Worm (Caenorhabditis elegans) whole organism, mixed stage, embryonic: ENCODE data around the gene tag-297.
"Not testable (repeated sequence)": the region's sequence is repeated elsewhere in the genome, so short reads cannot be mapped to it uniquely, and the experiment has no call there.

Experiments used
- blmp-1 ChIP-seq: fragments of 150-350 bp; optimal IDR thresholded peaks from 2 replicates; lab custom pipeline; 2014; ENCODE audit warnings: missing biosample characterization, missing genetic modification characterization
- elt-3 ChIP-seq: fragments of 150-350 bp; optimal IDR thresholded peaks from 2 replicates; lab custom pipeline; 2014; ENCODE audit warnings: missing biosample characterization, missing genetic modification characterization
- lin-13 ChIP-seq: fragments of 150-350 bp; optimal IDR thresholded peaks from 2 replicates; lab custom pipeline; 2014; ENCODE audit warnings: missing biosample characterization, missing genetic modification characterization
- nhr-12 ChIP-seq: fragments of 150-350 bp; optimal IDR thresholded peaks from 2 replicates; lab custom pipeline; 2014; ENCODE audit warnings: missing biosample characterization, missing genetic modification characterization
- pha-4 ChIP-seq: fragments of 150-350 bp; optimal IDR thresholded peaks from 2 replicates; lab custom pipeline; 2018; ENCODE audit warnings: missing biosample characterization, missing genetic modification reagents, missing genetic modification characterization
- unc-62 ChIP-seq: fragments of 150-350 bp; optimal IDR thresholded peaks from 2 replicates; lab custom pipeline; 2014; ENCODE audit warnings: missing biosample characterization, missing genetic modification reagents, missing genetic modification characterization

ce11 chrII:14635895-14636294 is 8.5 kb downstream of the tag-297 start:
- not testable (repeated sequence) for TF ChIP-seq nhr-12 (tag; lab: Kevin White, UChicago); elt-3 (tag; lab: Kevin White, UChicago); pha-4 (tag; lab: Kevin White, UChicago); unc-62 (GFP tag; lab: Kevin White, UChicago); lin-13 (tag; lab: Kevin White, UChicago); blmp-1 (tag; lab: Kevin White, UChicago)
